Fruit fly (Drosophila melanogaster) whole organism, adult: ENCODE measurements around the gene CG42393.

Experiments
- CG12768 ChIP-seq: fragments of 200-800 bp; sonication (Bioruptor generic); optimal IDR thresholded peaks from 2 replicates; lab custom pipeline; 2017; ENCODE audit warnings: missing biosample characterization, missing genetic modification characterization, mild to moderate bottlenecking, moderate library complexity, missing genetic modification reagents
- CG14711 ChIP-seq: fragments of 200-800 bp; sonication (Bioruptor generic); optimal IDR thresholded peaks from 2 replicates; lab custom pipeline; 2018; ENCODE audit warnings: missing biosample characterization, mild to moderate bottlenecking, missing genetic modification characterization, moderate library complexity
- CG5204 ChIP-seq: fragments of 200-800 bp; sonication (Bioruptor generic); optimal IDR thresholded peaks from 2 replicates; lab custom pipeline; 2016; ENCODE audit warnings: missing biosample characterization, missing genetic modification characterization
- CG7045 ChIP-seq: fragments of 200-800 bp; sonication (Bioruptor generic); optimal IDR thresholded peaks from 2 replicates; lab custom pipeline; 2017; ENCODE audit warnings: missing biosample characterization, mild to moderate bottlenecking, missing genetic modification characterization
- CG7101 ChIP-seq: fragments of 200-800 bp; sonication (Bioruptor generic); optimal IDR thresholded peaks from 2 replicates; lab custom pipeline; 2018; ENCODE audit warnings: missing biosample characterization, mild to moderate bottlenecking, missing genetic modification characterization, moderate library complexity
- Hr96 ChIP-seq: fragments of 200-800 bp; sonication (Bioruptor generic); optimal IDR thresholded peaks from 2 replicates; lab custom pipeline; 2016; ENCODE audit warnings: missing biosample characterization, missing genetic modification characterization
- Mnt ChIP-seq: fragments of 200-800 bp; sonication (Bioruptor generic); optimal IDR thresholded peaks from 2 replicates; lab custom pipeline; 2016; ENCODE audit warnings: missing biosample characterization, mild to moderate bottlenecking, missing genetic modification characterization
- kay ChIP-seq: fragments of 200-800 bp; sonication (Bioruptor generic); peaks from one replicate; lab custom pipeline; 2016; ENCODE audit warnings: missing biosample characterization, missing genetic modification characterization, borderline replicate concordance

- TF ChIP-seq CG12768 (GFP tag; lab: Kevin White, UChicago): peak; percentile 85
- TF ChIP-seq kay: peak; percentile 87
- peak; percentile 83 for TF ChIP-seq CG7101
- TF ChIP-seq CG5204 (GFP tag; lab: Kevin White, UChicago): peak; percentile 75
- peak; percentile 47 for TF ChIP-seq Mnt (GFP tag; lab: Kevin White, UChicago)
- TF ChIP-seq Hr96: peak; percentile 30
- TF ChIP-seq CG7045 (GFP tag; lab: Kevin White, UChicago): peak; percentile 87
- TF ChIP-seq CG14711 (tag; lab: Kevin White, UChicago): peak; percentile 78
Observed at dm6 chr3L:18062959-18063510, 20.5 kb downstream of the CG42393 start.
